Worm (Caenorhabditis elegans) whole organism, early embryonic: ENCODE data around the gene C44C10.5.

Source experiments
- F13C5.2 ChIP-seq: sonication (generic microtip); optimal IDR thresholded peaks from 2 replicates; lab custom pipeline; 2017; ENCODE audit warnings: mild to moderate bottlenecking, missing genetic modification characterization, inconsistent platforms, missing compliant biosample characterization
- aly-1 ChIP-seq: sonication (generic microtip); optimal IDR thresholded peaks from 2 replicates; lab custom pipeline; 2016; ENCODE audit warnings: missing genetic modification characterization, missing compliant biosample characterization
- ama-1 ChIP-seq: fragments of 150-350 bp; optimal IDR thresholded peaks from 2 replicates; lab custom pipeline; 2014
- ceh-36 ChIP-seq: sonication (generic microtip); optimal IDR thresholded peaks from 2 replicates; lab custom pipeline; 2016; ENCODE audit warnings: missing genetic modification characterization, inconsistent platforms, missing compliant biosample characterization
- ets-7 ChIP-seq: sonication (generic microtip); optimal IDR thresholded peaks from 2 replicates; lab custom pipeline; 2016; ENCODE audit warnings: missing genotype, missing genetic modification characterization, missing compliant biosample characterization
- flt-1 ChIP-seq: fragments of 200-800 bp; sonication (Bioruptor generic); IDR thresholded peaks from 2 replicates; pipeline ENCODE4 v1.3.6; 2022; ENCODE audit warnings: missing genetic modification characterization, missing compliant biosample characterization
- hmbx-1 ChIP-seq: sonication (generic microtip); optimal IDR thresholded peaks from 2 replicates; lab custom pipeline; 2016; ENCODE audit warnings: mild to moderate bottlenecking, missing genetic modification characterization, missing compliant biosample characterization
- hmg-4 ChIP-seq: fragments of 200-800 bp; sonication (Bioruptor generic); optimal IDR thresholded peaks from 2 replicates; lab custom pipeline; 2018; ENCODE audit warnings: mild to moderate bottlenecking, missing genetic modification characterization, missing compliant biosample characterization
- hnd-1 ChIP-seq: sonication (generic microtip); optimal IDR thresholded peaks from 2 replicates; lab custom pipeline; 2016; ENCODE audit warnings: missing genetic modification characterization, missing compliant biosample characterization
- scrt-1 ChIP-seq: fragments of 200-800 bp; sonication (Bioruptor generic); IDR thresholded peaks from 2 replicates; pipeline ENCODE4 v1.3.6; 2022; ENCODE audit warnings: missing genetic modification characterization, missing compliant biosample characterization
- sea-1 ChIP-seq: fragments of 200-800 bp; sonication (Bioruptor generic); conservative IDR thresholded peaks from 2 replicates; pipeline ENCODE4 v1.3.6; 2022; ENCODE audit warnings: missing genetic modification characterization, missing compliant biosample characterization
- tbx-11 ChIP-seq: fragments of 200-800 bp; sonication (Bioruptor generic); IDR thresholded peaks from 2 replicates; pipeline ENCODE4 v1.3.6; 2022; ENCODE audit warnings: missing genetic modification characterization, missing compliant biosample characterization
- tra-4 ChIP-seq: sonication (generic microtip); optimal IDR thresholded peaks from 2 replicates; lab custom pipeline; 2017; ENCODE audit warnings: missing genetic modification characterization, missing compliant biosample characterization

- no peak for TF ChIP-seq scrt-1
- no peak for TF ChIP-seq tbx-11 (GFP tag; lab: Robert Waterston, UW)
- no peak for TF ChIP-seq ets-7
- no peak for TF ChIP-seq ama-1 (lab: Kevin White, UChicago)
- TF ChIP-seq aly-1: no peak
- TF ChIP-seq ceh-36 (tag; lab: Kevin White, UChicago): no peak
- TF ChIP-seq hmg-4 (GFP tag; lab: Kevin White, UChicago): no peak
- no peak for TF ChIP-seq sea-1 (GFP tag; lab: Robert Waterston, UW)
- no peak for TF ChIP-seq F13C5.2
- TF ChIP-seq flt-1: no peak
- no peak for TF ChIP-seq hmbx-1
- TF ChIP-seq hnd-1: no peak
- TF ChIP-seq tra-4: no peak
Observed at ce11 chrX:11712230-11712853, 22.0 kb downstream of the C44C10.5 start, which contains the start of gene col-180.
